Worm (Caenorhabditis elegans): ENCODE data around the gene che-10.

DNA sequence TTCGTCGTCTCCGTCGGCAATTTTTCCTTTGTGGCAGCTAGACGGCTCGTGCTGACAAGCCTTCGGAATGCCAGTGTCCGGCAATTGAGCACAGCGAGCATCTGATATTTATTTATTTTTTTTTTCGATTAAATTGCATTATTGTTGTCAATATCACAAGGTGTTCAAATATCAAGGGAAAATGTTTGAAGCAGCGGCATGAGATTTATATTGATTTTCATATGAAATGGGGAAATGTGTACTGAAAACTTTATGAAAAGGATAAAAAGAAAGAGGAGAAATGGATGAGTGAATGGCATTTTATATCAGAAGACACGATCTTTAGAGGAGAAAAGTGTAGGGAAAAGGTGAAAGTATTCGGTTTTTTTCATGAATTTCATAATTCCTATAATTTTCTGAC lies 35.6 kb downstream of the che-10 start, which contains the start of gene coa-3:
- TF ChIP-seq Y67H2A.10 (GFP tag; conservative IDR thresholded peaks at IDR 0.05): no peak
- no peak for TF ChIP-seq unc-62 (GFP tag; optimal IDR thresholded peaks at IDR 0.05)

All from whole organism, young adult.